Fruit fly (Drosophila melanogaster) whole organism, embryonic: ENCODE measurements around the gene CG3862.

Experiments
- B-H2 ChIP-seq: fragments of 200-800 bp; sonication (Bioruptor generic); optimal IDR thresholded peaks from 2 replicates; lab custom pipeline; 2018; ENCODE audit warnings: missing biosample characterization, mild to moderate bottlenecking, missing genetic modification characterization
- CG10209 ChIP-seq: fragments of 200-800 bp; sonication (Bioruptor generic); optimal IDR thresholded peaks from 3 replicates; lab custom pipeline; 2017; ENCODE audit warnings: missing biosample characterization, mild to moderate bottlenecking, missing genetic modification characterization, missing genetic modification reagents
- CG10274 ChIP-seq: fragments of 200-800 bp; sonication (Bioruptor generic); optimal IDR thresholded peaks from 3 replicates; lab custom pipeline; 2017; ENCODE audit warnings: missing biosample characterization, mild to moderate bottlenecking, missing genetic modification characterization
- CG10321 ChIP-seq: fragments of 200-800 bp; sonication (Bioruptor generic); IDR thresholded peaks from 2 replicates; pipeline ENCODE4 v1.3.6; 2022; ENCODE audit warnings: missing biosample characterization, missing genetic modification characterization
- CG10431 ChIP-seq: fragments of 200-800 bp; sonication (Bioruptor generic); optimal IDR thresholded peaks from 3 replicates; lab custom pipeline; 2018; ENCODE audit warnings: missing biosample characterization, mild to moderate bottlenecking, missing genetic modification characterization
- CG11247 ChIP-seq: fragments of 200-800 bp; sonication (Bioruptor generic); IDR thresholded peaks from 2 replicates; pipeline ENCODE4 v1.3.6; 2022; ENCODE audit warnings: missing biosample characterization, missing genetic modification characterization
- CG11560 ChIP-seq: fragments of 200-800 bp; sonication (Bioruptor generic); IDR thresholded peaks from 3 replicates; pipeline ENCODE4 v1.3.6; 2022; ENCODE audit warnings: missing biosample characterization, missing genetic modification characterization
- CG1832 ChIP-seq: fragments of 200-800 bp; sonication (Bioruptor generic); optimal IDR thresholded peaks from 2 replicates; lab custom pipeline; 2017; ENCODE audit warnings: missing biosample characterization, mild to moderate bottlenecking, missing genetic modification characterization, inconsistent platforms
- CG18599 ChIP-seq: fragments of 200-800 bp; sonication (Bioruptor generic); optimal IDR thresholded peaks from 3 replicates; lab custom pipeline; 2017; ENCODE audit warnings: missing biosample characterization, missing genetic modification characterization, mild to moderate bottlenecking, moderate library complexity, missing genetic modification reagents
- CG2202 ChIP-seq: fragments of 200-800 bp; sonication (Bioruptor generic); optimal IDR thresholded peaks from 2 replicates; lab custom pipeline; 2018; ENCODE audit warnings: missing biosample characterization, mild to moderate bottlenecking, missing genetic modification characterization
- CG30431 ChIP-seq: fragments of 200-800 bp; sonication (Bioruptor generic); optimal IDR thresholded peaks from 2 replicates; lab custom pipeline; 2017; ENCODE audit warnings: missing biosample characterization, missing genetic modification characterization
- CG4730 ChIP-seq: fragments of 200-800 bp; sonication (Bioruptor generic); IDR thresholded peaks from 2 replicates; pipeline ENCODE4 v1.3.6; 2022; ENCODE audit warnings: missing biosample characterization, missing genetic modification characterization
- CG4820 ChIP-seq: fragments of 200-800 bp; sonication (Bioruptor generic); optimal IDR thresholded peaks from 3 replicates; lab custom pipeline; 2016; ENCODE audit warnings: missing biosample characterization, missing genetic modification characterization
- CG8290 ChIP-seq, 3 experiments: fragments of 200-800 bp; sonication (Bioruptor generic); optimal IDR thresholded peaks; 2 replicates each; lab custom pipeline; 2016 to 2019; ENCODE audit warnings: missing biosample characterization in 3 of 3, missing genetic modification characterization in 3 of 3, mild to moderate bottlenecking in 2 of 3, moderate library complexity in 1 of 3
- CG9609 ChIP-seq: fragments of 200-800 bp; sonication (Bioruptor generic); optimal IDR thresholded peaks from 3 replicates; lab custom pipeline; 2016; ENCODE audit warnings: missing biosample characterization, missing genetic modification characterization
- CG9727 ChIP-seq: fragments of 200-800 bp; sonication (Bioruptor generic); optimal IDR thresholded peaks from 3 replicates; lab custom pipeline; 2017; ENCODE audit warnings: missing biosample characterization, mild to moderate bottlenecking, missing genetic modification characterization
- CTCF ChIP-seq: fragments of 200-800 bp; sonication (Bioruptor generic); optimal IDR thresholded peaks from 2 replicates; lab custom pipeline; 2017; ENCODE audit warnings: missing biosample characterization, mild to moderate bottlenecking, missing genetic modification characterization, moderate library complexity
- D19A ChIP-seq: fragments of 200-800 bp; optimal IDR thresholded peaks from 3 replicates; lab custom pipeline; 2019; ENCODE audit warnings: missing biosample characterization, mild to moderate bottlenecking, missing genetic modification characterization, moderate library complexity
- D19B ChIP-seq: fragments of 200-800 bp; sonication (Bioruptor generic); optimal IDR thresholded peaks from 2 replicates; lab custom pipeline; 2017; ENCODE audit warnings: missing biosample characterization, mild to moderate bottlenecking, missing genetic modification characterization
- Dad ChIP-seq: fragments of 200-800 bp; sonication (Bioruptor generic); optimal IDR thresholded peaks from 3 replicates; lab custom pipeline; 2016; ENCODE audit warnings: missing biosample characterization, missing genetic modification characterization
- Dfd ChIP-seq, 2 experiments: fragments of >200 bp; optimal IDR thresholded peaks; 2 replicates each; lab custom pipeline; 2017; ENCODE audit warnings: missing biosample characterization in 2 of 2, missing genetic modification characterization in 2 of 2
- Doc3 ChIP-seq: fragments of 200-800 bp; sonication (Bioruptor generic); IDR thresholded peaks from 3 replicates; pipeline ENCODE4 v1.3.6; 2022; ENCODE audit warnings: missing biosample characterization, missing genetic modification characterization; ENCODE audit not compliant: partially characterized antibody
- Fer1 ChIP-seq: fragments of 200-800 bp; sonication (Bioruptor generic); optimal IDR thresholded peaks from 2 replicates; lab custom pipeline; 2017; ENCODE audit warnings: missing biosample characterization, mild to moderate bottlenecking, missing genetic modification characterization
- Gug ChIP-seq: fragments of 200-800 bp; sonication (Bioruptor generic); IDR thresholded peaks from 4 replicates; pipeline ENCODE4 v1.3.6; 2022; ENCODE audit warnings: missing biosample characterization, missing genetic modification characterization
- Hand ChIP-seq: fragments of 200-800 bp; sonication (Bioruptor generic); optimal IDR thresholded peaks from 2 replicates; lab custom pipeline; 2017; ENCODE audit warnings: mild to moderate bottlenecking, missing biosample characterization, missing genetic modification reagents, missing genetic modification characterization
- Hr3 ChIP-seq: fragments of 200-800 bp; sonication (Bioruptor generic); optimal IDR thresholded peaks from 3 replicates; lab custom pipeline; 2016; ENCODE audit warnings: missing biosample characterization, missing genetic modification characterization
- Hr51 ChIP-seq, 2 experiments: fragments of 200-800 bp; sonication (Bioruptor generic); optimal IDR thresholded peaks; 2 replicates in 1 of 2; 3 replicates in 1 of 2; lab custom pipeline; 2016 to 2018; ENCODE audit warnings: missing biosample characterization in 2 of 2, missing genetic modification characterization in 2 of 2, mild to moderate bottlenecking in 1 of 2, moderate library complexity in 1 of 2
- Kr ChIP-seq: fragments of 200-800 bp; sonication (Bioruptor generic); optimal IDR thresholded peaks from 2 replicates; lab custom pipeline; 2017; ENCODE audit warnings: missing biosample characterization, mild to moderate bottlenecking, missing genetic modification characterization
- NC2β ChIP-seq: fragments of 200-800 bp; sonication (Bioruptor generic); optimal IDR thresholded peaks from 2 replicates; lab custom pipeline; 2016; ENCODE audit warnings: missing biosample characterization, missing genetic modification characterization
- Nf-YB ChIP-seq: fragments of 200-800 bp; sonication (Bioruptor generic); optimal IDR thresholded peaks from 3 replicates; lab custom pipeline; 2019; ENCODE audit warnings: missing biosample characterization, mild to moderate bottlenecking, missing genetic modification characterization, moderate library complexity
- Optix ChIP-seq: fragments of 200-800 bp; sonication (Bioruptor generic); IDR thresholded peaks from 3 replicates; pipeline ENCODE4 v1.3.6; 2022; ENCODE audit warnings: missing biosample characterization, missing genetic modification characterization
- Six4 ChIP-seq: fragments of 200-800 bp; sonication (Bioruptor generic); optimal IDR thresholded peaks from 2 replicates; lab custom pipeline; 2016; ENCODE audit warnings: missing biosample characterization, missing genetic modification characterization
- Sox102F ChIP-seq: fragments of 200-800 bp; sonication (Bioruptor generic); optimal IDR thresholded peaks from 2 replicates; lab custom pipeline; 2018; ENCODE audit warnings: missing biosample characterization, mild to moderate bottlenecking, missing genetic modification characterization, moderate library complexity
- Spps ChIP-seq: fragments of 200-800 bp; sonication (Bioruptor generic); optimal IDR thresholded peaks from 2 replicates; lab custom pipeline; 2018; ENCODE audit warnings: missing biosample characterization, mild to moderate bottlenecking, missing genetic modification characterization
- Ssrp ChIP-seq: fragments of 200-800 bp; sonication (Bioruptor generic); optimal IDR thresholded peaks from 2 replicates; lab custom pipeline; 2018; ENCODE audit warnings: missing biosample characterization, mild to moderate bottlenecking, missing genetic modification characterization, moderate library complexity
- Stat92E ChIP-seq, 3 experiments: fragments of >200 bp in 2 of 3; fragments of 200-800 bp in 1 of 3; sonication (Bioruptor generic) in 1 of 3; optimal IDR thresholded peaks; 2 replicates each; lab custom pipeline; 2017 to 2019; ENCODE audit warnings: missing biosample characterization in 3 of 3, missing genetic modification characterization in 3 of 3, mild to moderate bottlenecking in 1 of 3, moderate library complexity in 1 of 3
- br ChIP-seq: fragments of >200 bp; optimal IDR thresholded peaks from 2 replicates; lab custom pipeline; 2017
- chif ChIP-seq, 2 experiments: fragments of 200-800 bp; sonication (Bioruptor generic); optimal IDR thresholded peaks; 3 replicates each; lab custom pipeline; 2016; ENCODE audit warnings: missing biosample characterization in 2 of 2, missing genetic modification characterization in 2 of 2
- gcm ChIP-seq: fragments of 200-800 bp; sonication (Bioruptor generic); optimal IDR thresholded peaks from 2 replicates; lab custom pipeline; 2019; ENCODE audit warnings: missing biosample characterization, mild to moderate bottlenecking, missing genetic modification characterization, moderate library complexity
- gem ChIP-seq: fragments of 200-800 bp; sonication (Bioruptor generic); optimal IDR thresholded peaks from 2 replicates; lab custom pipeline; 2019; ENCODE audit warnings: missing biosample characterization, mild to moderate bottlenecking, missing genetic modification characterization, moderate library complexity
- hth ChIP-seq: fragments of >200 bp; optimal IDR thresholded peaks from 2 replicates; lab custom pipeline; 2017; ENCODE audit warnings: inconsistent platforms
- insv ChIP-seq, 2 experiments: fragments of 200-800 bp; sonication (Bioruptor generic); optimal IDR thresholded peaks; 3 replicates each; lab custom pipeline; 2016 to 2018; ENCODE audit warnings: missing biosample characterization in 2 of 2, missing genetic modification characterization in 2 of 2
- prd ChIP-seq, 3 experiments: fragments of >200 bp in 2 of 3; fragments of 200-800 bp in 1 of 3; sonication (Bioruptor generic) in 1 of 3; optimal IDR thresholded peaks in 2 of 3; IDR thresholded peaks in 1 of 3; 2 replicates in 2 of 3; 3 replicates in 1 of 3; pipeline versions ENCODE4 v1.3.6 to Lab custom; 2017 to 2022; ENCODE audit warnings: missing biosample characterization in 1 of 3, missing genetic modification characterization in 1 of 3
- pum ChIP-seq: fragments of 200-800 bp; sonication (Bioruptor generic); optimal IDR thresholded peaks from 2 replicates; lab custom pipeline; 2016; ENCODE audit warnings: missing biosample characterization, missing genetic modification characterization
- schlank ChIP-seq: fragments of 200-800 bp; sonication (Bioruptor generic); optimal IDR thresholded peaks from 2 replicates; lab custom pipeline; 2018; ENCODE audit warnings: missing biosample characterization, mild to moderate bottlenecking, missing genetic modification characterization
- slou ChIP-seq: fragments of 200-800 bp; sonication (Bioruptor generic); optimal IDR thresholded peaks from 3 replicates; lab custom pipeline; 2016; ENCODE audit warnings: missing biosample characterization, missing genetic modification characterization
- toy ChIP-seq: fragments of 200-800 bp; sonication (Bioruptor generic); IDR thresholded peaks from 2 replicates; pipeline ENCODE4 v1.3.6; 2022; ENCODE audit warnings: missing biosample characterization, missing genetic modification characterization
- wor ChIP-seq: fragments of 200-800 bp; sonication (Bioruptor generic); IDR thresholded peaks from 2 replicates; pipeline ENCODE4 v1.3.6; 2022; ENCODE audit warnings: missing biosample characterization, missing genetic modification characterization
- zen ChIP-seq: fragments of 200-800 bp; sonication (Bioruptor generic); optimal IDR thresholded peaks from 3 replicates; lab custom pipeline; 2018; ENCODE audit warnings: missing biosample characterization, mild to moderate bottlenecking, missing genetic modification characterization, moderate library complexity
- zf30C ChIP-seq: fragments of 200-800 bp; sonication (Bioruptor generic); optimal IDR thresholded peaks from 3 replicates; lab custom pipeline; 2018; ENCODE audit warnings: missing biosample characterization, mild to moderate bottlenecking, missing genetic modification characterization

Gene CG3862

DNA sequence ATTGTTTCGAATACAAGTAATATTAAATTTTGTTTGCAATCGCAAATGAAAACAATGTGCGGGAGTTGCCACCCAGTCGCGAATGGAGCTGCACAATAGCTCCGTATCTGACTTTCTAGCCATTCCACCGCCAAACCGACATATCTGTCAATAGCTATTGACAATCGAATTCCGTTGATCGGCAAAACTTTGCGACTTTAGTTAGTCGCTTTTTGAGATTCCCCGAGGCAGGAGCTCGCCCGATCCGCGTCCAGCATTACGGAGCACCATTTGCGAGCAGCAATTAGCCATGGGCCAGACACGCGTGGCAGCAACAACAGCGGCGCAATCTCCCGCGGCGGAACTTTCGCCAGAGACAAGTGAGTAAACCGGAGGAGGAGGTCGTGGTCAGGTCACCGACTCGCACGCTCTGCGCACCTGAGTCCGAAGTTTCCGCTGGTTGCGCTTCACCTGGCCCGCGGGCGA, 27.0 kb upstream of the CG3862 start, which contains the start of the genes CG4291 and kraken (continued):
- peak; percentile 71; the same call in 2 of the 4 replicates for TF ChIP-seq Gug (GFP tag; lab: Robert Waterston, UW)
- no peak for TF ChIP-seq Dfd (GFP tag; optimal IDR thresholded peaks at IDR 0.05; lab: Kevin White, UChicago)
- peak; percentile 34 for TF ChIP-seq CG4730 (GFP tag; lab: Robert Waterston, UW)
- peak; percentile 56 for TF ChIP-seq CG9609
- no peak for TF ChIP-seq CG30431 (GFP tag; lab: Kevin White, UChicago)
- no peak for TF ChIP-seq wor
- no peak for TF ChIP-seq br (lab: Kevin White, UChicago)
- TF ChIP-seq hth (lab: Kevin White, UChicago), result no peak
- TF ChIP-seq toy (GFP tag; lab: Robert Waterston, UW), result no peak
- no peak for TF ChIP-seq CG8290 (GFP tag; optimal IDR thresholded peaks at IDR 0.05; lab: Kevin White, UChicago)
- TF ChIP-seq CG8290 (tag; optimal IDR thresholded peaks at IDR 0.05; lab: Kevin White, UChicago), result peak in 1 of 2 experiments; percentile 95
- peak; percentile 10 to 12 for TF ChIP-seq Hr51 (GFP tag; optimal IDR thresholded peaks at IDR 0.05; lab: Kevin White, UChicago)
- peak; percentile 67 for TF ChIP-seq CG18599 (GFP tag; lab: Kevin White, UChicago)
- TF ChIP-seq CG11247 (GFP tag; lab: Robert Waterston, UW), result peak; percentile 78
- TF ChIP-seq Sox102F, result peak; percentile 36
- no peak for TF ChIP-seq Doc3 (GFP tag; lab: Robert Waterston, UW)
- no peak for TF ChIP-seq CG1832 (GFP tag; lab: Kevin White, UChicago)
- no peak for TF ChIP-seq prd (optimal IDR thresholded peaks at IDR 0.05; lab: Kevin White, UChicago)
- peak; percentile 55; the same call in 2 of the 3 replicates for TF ChIP-seq prd (GFP tag; IDR thresholded peaks at IDR 0.05; lab: Robert Waterston, UW)
- TF ChIP-seq schlank (tag; lab: Kevin White, UChicago), result peak; percentile 26
- no peak for TF ChIP-seq CG10431 (GFP tag; lab: Kevin White, UChicago)
- TF ChIP-seq CG10274, result no peak
- no peak for TF ChIP-seq D19A (tag; lab: Kevin White, UChicago)
- peak; percentile 43 for TF ChIP-seq pum
- TF ChIP-seq zf30C (GFP tag; lab: Kevin White, UChicago), result no peak
- TF ChIP-seq zen (tag; lab: Kevin White, UChicago), result peak; percentile 24
- TF ChIP-seq CG2202 (tag; lab: Kevin White, UChicago), result no peak
- no peak for TF ChIP-seq Optix (GFP tag; lab: Robert Waterston, UW)
- peak; percentile 52 for TF ChIP-seq gem (tag; lab: Kevin White, UChicago)
- TF ChIP-seq gcm (GFP tag; lab: Kevin White, UChicago), result no peak
- peak; percentile 20 for TF ChIP-seq Hr3 (GFP tag; lab: Kevin White, UChicago)
- TF ChIP-seq Stat92E (GFP tag; optimal IDR thresholded peaks at IDR 0.05; lab: Kevin White, UChicago), result peak in 1 of 3 experiments; percentile 56
- peak; percentile 42; the same call in 1 of the 2 replicates for TF ChIP-seq CG10321 (GFP tag; lab: Robert Waterston, UW)
- peak; percentile 2 for TF ChIP-seq Ssrp (tag; lab: Kevin White, UChicago)
- no peak for TF ChIP-seq Nf-YB (GFP tag; lab: Kevin White, UChicago)
- no peak; the same call in 2 of the 3 replicates for TF ChIP-seq CG11560 (tag; lab: Robert Waterston, UW)
- peak in 1 of 2 experiments; percentile 12 for TF ChIP-seq insv (GFP tag; optimal IDR thresholded peaks at IDR 0.05; lab: Kevin White, UChicago)
- no peak for TF ChIP-seq CG4820
- no peak for TF ChIP-seq D19B (GFP tag; lab: Kevin White, UChicago)
- TF ChIP-seq Hand (GFP tag; lab: Kevin White, UChicago), result no peak
- TF ChIP-seq Fer1 (GFP tag; lab: Kevin White, UChicago), result peak; percentile 53
- no peak for TF ChIP-seq CG9727 (GFP tag; lab: Kevin White, UChicago)
- peak; percentile 30 for TF ChIP-seq CG10209 (GFP tag; lab: Kevin White, UChicago)
- no peak for TF ChIP-seq Spps (tag; lab: Kevin White, UChicago)
- TF ChIP-seq Six4 (GFP tag; lab: Kevin White, UChicago), result no peak
- TF ChIP-seq NC2β (GFP tag; lab: Kevin White, UChicago), result no peak
- TF ChIP-seq CTCF (GFP tag; lab: Kevin White, UChicago), result peak; percentile 29
- TF ChIP-seq Dad (GFP tag; lab: Kevin White, UChicago), result peak; percentile 58
- peak; percentile 85 for TF ChIP-seq B-H2 (GFP tag; lab: Kevin White, UChicago)
- peak; percentile 1 to 59 for TF ChIP-seq chif (GFP tag; optimal IDR thresholded peaks at IDR 0.05; lab: Kevin White, UChicago)
- TF ChIP-seq Kr (GFP tag; lab: Kevin White, UChicago), result no peak
- no peak for TF ChIP-seq slou (GFP tag; lab: Kevin White, UChicago)
